Fruit fly (Drosophila melanogaster): ENCODE measurements around the gene CG42779.

CG42779 gene

dm6 chr3R:17116231-17116630 lies 5.1 kb upstream of the CG42779 start:
- no peak for TF ChIP-seq noc (tag; optimal IDR thresholded peaks at IDR 0.05)

dm6 chr3R:17117607-17118327 lies 3.6 kb upstream of the CG42779 start:
- TF ChIP-seq noc (tag; optimal IDR thresholded peaks at IDR 0.05), result peak; percentile 34

dm6 chr3R:17118917-17119378 lies 2.4 kb upstream of the CG42779 start:
- TF ChIP-seq noc (tag; optimal IDR thresholded peaks at IDR 0.05), result peak; percentile 35

- TF ChIP-seq noc (tag; optimal IDR thresholded peaks at IDR 0.05), result no peak
Observed at dm6 chr3R:17120165-17120564, 1.2 kb upstream of the CG42779 start, which contains the start of gene CG34278. TSS of gene CG34278 (plus strand) at chr3R:17120465.

dm6 chr3R:17122796-17123504 lies 1.6 kb downstream of the CG42779 start:
- TF ChIP-seq noc (tag; optimal IDR thresholded peaks at IDR 0.05), result no peak

- TF ChIP-seq noc (tag; optimal IDR thresholded peaks at IDR 0.05), result no peak
Observed at dm6 chr3R:17124177-17124576, 2.8 kb downstream of the CG42779 start, which contains the start of gene CG45079. TSS of gene CG45079 (plus strand) at chr3R:17124477.

- no peak for TF ChIP-seq noc (tag; optimal IDR thresholded peaks at IDR 0.05)
Observed at dm6 chr3R:17125339-17126044, 4.1 kb downstream of the CG42779 start, which contains the start of gene cher. TSS of gene cher (minus strand) at chr3R:17125389.

dm6 chr3R:17126838-17127237 lies 5.5 kb downstream of the CG42779 start, which contains the start of the genes CG17477 and CG31269:
TSS of gene CG17477 (minus strand) at chr3R:17126938.
TSS of gene CG31269 (plus strand) at chr3R:17127126.
- TF ChIP-seq noc (tag; optimal IDR thresholded peaks at IDR 0.05), result no peak

dm6 chr3R:17127912-17128311 lies 6.5 kb downstream of the CG42779 start, which contains the start of gene CG31265:
TSS of gene CG31265 (plus strand) at chr3R:17128212.
- TF ChIP-seq noc (tag; optimal IDR thresholded peaks at IDR 0.05), result no peak

dm6 chr3R:17130326-17130725 lies 8.9 kb downstream of the CG42779 start, which contains the start of gene CG17475:
TSS of gene CG17475 (minus strand) at chr3R:17130426.
- TF ChIP-seq noc (tag; optimal IDR thresholded peaks at IDR 0.05), result no peak

dm6 chr3R:17132098-17132712 lies 10.8 kb downstream of the CG42779 start, which contains the start of the genes CG4053 and CG31266:
TSS of gene CG4053 (minus strand) at chr3R:17132198.
TSS of gene CG31266 (plus strand) at chr3R:17132662.
- no peak for TF ChIP-seq noc (tag; optimal IDR thresholded peaks at IDR 0.05)

- TF ChIP-seq noc (tag; optimal IDR thresholded peaks at IDR 0.05), result no peak
Observed at dm6 chr3R:17133897-17134296, 12.5 kb downstream of the CG42779 start, which contains the start of gene CG31267. TSS of gene CG31267 (plus strand) at chr3R:17134197.

- TF ChIP-seq noc (tag; optimal IDR thresholded peaks at IDR 0.05), result peak; percentile 12
Observed at dm6 chr3R:17135747-17136146, 14.4 kb downstream of the CG42779 start, which contains the start of gene CG5246. TSS of gene CG5246 (plus strand) at chr3R:17136111.

dm6 chr3R:17137593-17137992 lies 16.2 kb downstream of the CG42779 start, which contains the start of gene CG5255:
TSS of gene CG5255 (plus strand) at chr3R:17137893.
- TF ChIP-seq noc (tag; optimal IDR thresholded peaks at IDR 0.05), result no peak

dm6 chr3R:17138699-17139098 lies 17.3 kb downstream of the CG42779 start, which contains the start of gene CG5265:
TSS of gene CG5265 (plus strand) at chr3R:17138999.
- TF ChIP-seq noc (tag; optimal IDR thresholded peaks at IDR 0.05), result no peak
